Fruit fly (Drosophila melanogaster): ENCODE measurements around the gene CG9119.

The CG9119 gene

DNA sequence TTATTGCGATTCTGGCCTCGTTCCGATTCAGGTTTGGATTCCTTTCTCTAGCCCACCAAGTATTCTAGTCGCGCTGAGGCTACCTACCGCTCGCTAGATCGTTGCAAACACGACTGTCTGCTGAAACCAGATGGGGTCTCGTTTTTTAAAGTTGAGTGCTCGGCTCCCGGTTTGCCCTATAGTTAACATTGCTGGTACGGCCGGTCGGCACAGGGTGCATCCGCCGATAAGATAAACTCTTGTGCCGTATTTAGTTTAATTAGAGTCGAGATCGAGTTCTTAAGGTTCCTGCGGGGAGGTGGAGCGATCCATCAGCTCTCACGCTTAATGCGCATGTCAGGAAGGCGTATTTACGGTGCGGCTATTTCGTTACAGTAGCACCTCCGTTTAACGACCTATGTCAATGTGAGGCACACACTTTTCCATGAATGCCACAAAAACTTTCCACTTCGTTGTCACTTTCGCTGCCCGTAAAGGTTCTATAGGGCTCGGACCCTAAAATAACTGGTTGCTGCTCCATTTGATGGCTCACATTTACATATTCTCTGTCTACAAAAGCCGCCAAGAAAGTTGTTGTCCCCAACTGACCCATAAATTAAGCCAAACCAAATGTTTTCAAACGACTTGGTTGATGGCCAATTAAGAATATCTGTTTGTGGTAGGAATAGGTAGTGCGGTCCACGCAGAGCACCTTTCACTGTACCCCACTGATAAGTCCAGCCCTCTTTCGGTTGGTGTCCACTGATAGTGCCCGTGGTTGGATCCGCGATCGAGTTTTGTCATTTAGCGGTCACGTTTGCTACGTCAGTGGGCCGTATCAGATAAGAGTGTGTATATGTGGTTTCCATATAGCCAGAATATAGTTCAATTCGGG, at the start of gene CG9119 (continued):
- TF ChIP-seq Dad (GFP tag; optimal IDR thresholded peaks at IDR 0.05) (peak; percentile 22), CG2678 (tag; optimal IDR thresholded peaks at IDR 0.05) (peak; percentile 85), CG1792 (GFP tag; optimal IDR thresholded peaks at IDR 0.05) (peak; percentile 34), Blimp-1 (GFP tag; optimal IDR thresholded peaks at IDR 0.05) (peak; percentile 100), CG4854 (GFP tag; optimal IDR thresholded peaks at IDR 0.05) (no peak), CG6272 (GFP tag; IDR thresholded peaks at IDR 0.05) (no peak), BEAF-32 (GFP tag; optimal IDR thresholded peaks at IDR 0.05) (no peak), sob (GFP tag; IDR thresholded peaks at IDR 0.05) (peak; percentile 38; the same call in 1 of the 2 replicates), CG1602 (GFP tag; optimal IDR thresholded peaks at IDR 0.05) (peak; percentile 36), prd (optimal IDR thresholded peaks at IDR 0.05) (no peak), prd (GFP tag; IDR thresholded peaks at IDR 0.05) (peak; percentile 70; the same call in 2 of the 3 replicates), CG5953 (GFP tag; IDR thresholded peaks at IDR 0.05) (no peak), CG3726 (GFP tag; IDR thresholded peaks at IDR 0.05) (0 out of 3 replicates have a peak, but pooled peaks have one; percentile 41), her (GFP tag; optimal IDR thresholded peaks at IDR 0.05) (peak; percentile 65), CG18599 (GFP tag; optimal IDR thresholded peaks at IDR 0.05) (peak; percentile 86), CG43689 (GFP tag; IDR thresholded peaks at IDR 0.05) (no peak), D19A (tag; optimal IDR thresholded peaks at IDR 0.05) (peak; percentile 56), CG15696 (tag; optimal IDR thresholded peaks at IDR 0.05) (peak; percentile 12), CG9609 (GFP tag; optimal IDR thresholded peaks at IDR 0.05) (peak; percentile 61), Mrtf (GFP tag; IDR thresholded peaks at IDR 0.05) (no peak), fd64A (GFP tag; optimal IDR thresholded peaks at IDR 0.05) (peak; percentile 45), CG10959 (GFP tag; IDR thresholded peaks at IDR 0.05) (0 out of 2 replicates have a peak, but pooled peaks have one; percentile 28), unc-4 (GFP tag; IDR thresholded peaks at IDR 0.05; ENCODE audit: partially characterized antibody) (no peak), Ptx1 (GFP tag; IDR thresholded peaks at IDR 0.05) (peak; percentile 72), sisA (GFP tag; IDR thresholded peaks at IDR 0.05) (no peak; the same call in 1 of the 2 replicates), CG13424 (tag; optimal IDR thresholded peaks at IDR 0.05) (peak; percentile 65), vvl (GFP tag; IDR thresholded peaks at IDR 0.05) (peak; percentile 77), btn (GFP tag; optimal IDR thresholded peaks at IDR 0.05) (peak; percentile 39), H15 (GFP tag; IDR thresholded peaks at IDR 0.05) (0 out of 3 replicates have a peak, but pooled peaks have one; percentile 12), CG2120 (GFP tag; optimal IDR thresholded peaks at IDR 0.05) (peak; percentile 87), Fer3 (tag; optimal IDR thresholded peaks at IDR 0.05) (peak; percentile 47), CG6791 (GFP tag; IDR thresholded peaks at IDR 0.05; ENCODE audit: partially characterized antibody) (no peak), MBD-R2 (GFP tag; IDR thresholded peaks at IDR 0.05) (no peak), CG3065 (GFP tag; optimal IDR thresholded peaks at IDR 0.05) (no peak), Hr51 (GFP tag; optimal IDR thresholded peaks at IDR 0.05) (peak; percentile 37 to 67), dpn (GFP tag; optimal IDR thresholded peaks at IDR 0.05) (peak; percentile 61 to 67), CG8281 (tag; optimal IDR thresholded peaks at IDR 0.05) (peak; percentile 19), tin (GFP tag; optimal IDR thresholded peaks at IDR 0.05) (peak; percentile 13), otp (GFP tag; IDR thresholded peaks at IDR 0.05) (no peak), fru (optimal IDR thresholded peaks at IDR 0.05) (no peak), pum (GFP tag; optimal IDR thresholded peaks at IDR 0.05) (peak; percentile 51), Lpt (GFP tag; optimal IDR thresholded peaks at IDR 0.05) (no peak), Tbp (GFP tag; optimal IDR thresholded peaks at IDR 0.05) (no peak), shn (GFP tag; optimal IDR thresholded peaks at IDR 0.05) (peak; percentile 75), Med (GFP tag) (peak; percentile 86), seq (GFP tag; IDR thresholded peaks at IDR 0.05) (peak; percentile 44; the same call in 1 of the 2 replicates), CG2202 (tag; optimal IDR thresholded peaks at IDR 0.05) (peak; percentile 17), HmgZ (tag; optimal IDR thresholded peaks at IDR 0.05) (peak; percentile 42), Bteb2 (GFP tag; optimal IDR thresholded peaks at IDR 0.05) (no peak), trem (tag; optimal IDR thresholded peaks at IDR 0.05) (peak; percentile 11)
